Worm (Caenorhabditis elegans) whole organism, L4/young adult: ENCODE measurements around the gene tbc-6.

Experiments used
- W03F9.2 ChIP-seq: fragments of 150-350 bp; optimal IDR thresholded peaks from 2 replicates; lab custom pipeline; 2014; ENCODE audit warnings: missing biosample characterization, missing genetic modification characterization
- dao-5 ChIP-seq: sonication (generic microtip); optimal IDR thresholded peaks from 2 replicates; lab custom pipeline; 2016; ENCODE audit warnings: missing genotype, missing genetic modification characterization, moderate library complexity, missing compliant biosample characterization
- him-1 ChIP-seq: sonication (generic microtip); optimal IDR thresholded peaks from 2 replicates; lab custom pipeline; 2016; ENCODE audit warnings: missing genotype, missing genetic modification reagents, missing genetic modification characterization, missing compliant biosample characterization

Gene tbc-6

DNA sequence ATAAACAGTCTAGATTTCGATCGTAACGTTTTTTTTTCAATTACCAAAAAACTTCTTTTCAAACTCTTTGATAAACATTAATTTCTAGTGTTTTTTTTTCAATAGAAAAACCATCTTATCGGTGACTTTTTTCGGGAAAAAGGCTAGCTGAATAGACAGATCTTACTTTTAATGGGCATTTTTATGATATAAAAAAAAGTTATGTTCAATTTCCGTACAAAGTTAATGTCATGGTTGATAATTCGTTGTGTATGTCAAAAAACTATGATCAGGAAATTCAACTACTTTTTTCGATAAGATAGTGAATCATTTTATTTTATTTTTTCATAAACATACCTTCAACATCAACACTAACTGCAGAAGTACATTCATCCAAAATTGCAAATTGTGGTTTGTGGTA lies 36.6 kb downstream of the tbc-6 start:
- TF ChIP-seq him-1 (tag; lab: Kevin White, UChicago) (no peak), W03F9.2 (tag; lab: Kevin White, UChicago) (no peak), dao-5 (tag; lab: Kevin White, UChicago) (no peak)

DNA sequence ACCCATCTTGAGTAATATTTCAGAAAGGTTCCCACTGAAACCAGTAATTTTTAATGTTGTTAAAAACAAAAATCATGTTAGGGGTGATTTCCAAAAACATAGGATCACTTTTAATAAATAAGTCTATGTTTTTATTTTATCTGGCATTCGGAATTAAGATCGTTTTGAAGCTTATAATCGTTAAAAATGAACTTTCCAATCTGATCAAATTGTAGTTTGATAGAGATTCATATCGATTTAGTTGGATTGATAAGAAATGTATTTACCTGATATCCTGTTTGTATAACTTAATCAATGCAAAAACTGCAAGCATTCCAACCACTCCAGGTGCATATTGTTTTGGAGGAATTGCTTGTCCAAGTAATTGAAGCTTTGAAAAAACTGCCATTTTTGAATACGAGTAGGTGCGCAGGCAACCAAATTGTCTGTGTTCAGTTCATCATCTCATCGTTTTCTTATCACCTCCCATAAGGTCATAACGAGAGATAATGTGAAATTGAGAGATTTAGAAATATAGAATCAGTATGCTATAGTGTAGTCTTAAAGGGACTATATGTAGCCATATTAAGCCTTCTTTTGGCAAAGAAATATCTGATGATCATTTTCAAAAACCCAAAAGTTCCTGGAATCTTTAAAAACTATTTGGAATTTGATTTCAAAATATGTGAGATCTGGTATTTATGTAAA lies 39.5 kb downstream of the tbc-6 start, which contains the start of gene pmp-2:
Gene pmp-2, minus strand, starts transcription at position 487 of the 687 bp plus-strand sequence.
- TF ChIP-seq him-1 (tag; lab: Kevin White, UChicago) = no peak
- no peak for TF ChIP-seq dao-5 (tag; lab: Kevin White, UChicago)
- no peak for TF ChIP-seq W03F9.2 (tag; lab: Kevin White, UChicago)

ce11 chrII:6888211-6888610 lies 40.3 kb downstream of the tbc-6 start:
- TF ChIP-seq him-1 (tag; lab: Kevin White, UChicago) = peak; percentile 11
- no peak for TF ChIP-seq dao-5 (tag; lab: Kevin White, UChicago)
- TF ChIP-seq W03F9.2 (tag; lab: Kevin White, UChicago) = peak; percentile 37

DNA sequence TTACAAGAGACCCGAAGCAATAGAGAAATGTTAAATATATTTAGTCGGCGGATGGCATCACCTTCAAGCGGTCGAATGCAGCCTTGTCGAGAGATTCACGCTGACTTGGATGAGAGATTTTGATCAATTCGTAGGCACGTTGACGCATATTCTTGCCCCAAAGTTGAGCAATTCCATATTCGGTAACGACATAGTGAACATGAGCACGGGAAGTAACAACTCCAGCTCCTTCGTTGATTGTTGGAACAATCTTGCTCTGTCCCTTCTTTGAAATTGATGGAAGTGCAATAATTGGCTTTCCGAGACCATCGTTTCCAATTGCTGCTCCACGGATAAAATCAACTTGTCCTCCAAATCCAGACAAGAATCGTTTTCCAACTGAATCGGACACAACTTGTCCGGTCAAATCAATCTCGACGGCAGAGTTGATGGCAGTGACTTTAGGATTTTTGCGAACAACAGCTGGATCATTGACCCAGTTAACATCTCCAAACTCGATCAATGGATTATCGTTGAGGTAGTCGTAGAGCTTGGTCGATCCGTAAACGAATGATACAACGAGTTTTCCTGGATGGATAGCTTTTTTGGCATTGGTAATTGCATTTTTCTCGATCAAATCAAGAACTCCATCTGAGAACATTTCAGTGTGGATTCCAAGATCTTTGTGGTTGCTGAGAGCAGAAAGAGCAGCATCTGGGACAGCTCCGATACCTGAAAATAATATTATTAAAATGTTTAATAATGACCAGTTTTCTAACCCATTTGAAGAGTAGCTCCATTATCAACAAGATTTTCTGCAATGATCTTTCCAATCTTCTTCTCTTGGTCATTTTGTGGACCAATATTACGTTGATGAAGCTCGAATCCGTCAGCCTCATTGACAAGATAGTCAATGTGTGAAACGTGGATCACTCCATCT lies 41.0 kb downstream of the tbc-6 start:
- no peak for TF ChIP-seq dao-5 (tag; lab: Kevin White, UChicago)

DNA sequence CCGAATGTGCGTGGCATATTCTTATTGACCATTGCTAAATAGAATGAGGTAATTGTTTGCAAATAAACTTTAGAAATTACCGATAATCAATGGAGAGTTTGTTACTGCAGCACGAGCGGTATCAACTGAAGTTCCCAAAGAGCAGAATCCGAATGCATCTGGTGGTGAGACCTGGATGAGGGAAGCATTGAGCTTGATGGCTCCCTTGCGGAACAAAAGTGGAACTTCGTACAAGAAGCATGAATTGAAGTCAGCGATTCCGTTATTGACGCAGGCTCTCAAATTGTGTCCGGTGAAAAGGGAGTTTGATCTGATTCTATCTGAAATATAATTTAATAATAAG lies 41.6 kb downstream of the tbc-6 start:
- TF ChIP-seq W03F9.2 (tag; lab: Kevin White, UChicago) (no peak), him-1 (tag; lab: Kevin White, UChicago) (no peak), dao-5 (tag; lab: Kevin White, UChicago) (no peak)

ce11 chrII:6890095-6890494 lies 42.2 kb downstream of the tbc-6 start, which contains the start of gene acer-1:
Gene acer-1, minus strand, starts transcription at chrII:6890400.
- TF ChIP-seq him-1 (tag; lab: Kevin White, UChicago) = no peak
- no peak for TF ChIP-seq dao-5 (tag; lab: Kevin White, UChicago)
- TF ChIP-seq W03F9.2 (tag; lab: Kevin White, UChicago) = no peak

DNA sequence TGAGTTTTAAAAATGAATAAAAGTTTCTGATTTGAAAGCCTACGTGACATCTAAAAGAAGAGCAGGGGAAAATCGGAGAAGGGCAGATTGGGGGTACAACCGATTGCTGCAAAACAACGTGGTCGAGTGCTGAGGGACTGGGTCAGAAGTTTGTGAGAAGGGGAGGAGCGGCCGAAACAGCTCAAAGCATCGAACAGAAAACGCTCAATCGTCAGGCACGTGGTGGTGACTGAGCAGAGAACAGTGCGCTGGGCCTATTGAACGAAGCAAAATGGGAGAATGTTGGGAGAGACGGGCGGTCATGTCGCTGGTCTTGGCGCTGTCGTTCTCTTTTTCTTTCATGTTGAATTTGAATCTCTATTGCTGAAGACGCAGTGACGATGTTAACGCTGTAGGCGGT lies 43.3 kb downstream of the tbc-6 start:
- TF ChIP-seq dao-5 (tag; lab: Kevin White, UChicago) (no peak), him-1 (tag; lab: Kevin White, UChicago) (no peak)

- TF ChIP-seq W03F9.2 (tag; lab: Kevin White, UChicago) (no peak), dao-5 (tag; lab: Kevin White, UChicago) (no peak), him-1 (tag; lab: Kevin White, UChicago) (no peak)
Observed at ce11 chrII:6891838-6892237, 43.9 kb downstream of the tbc-6 start.

DNA sequence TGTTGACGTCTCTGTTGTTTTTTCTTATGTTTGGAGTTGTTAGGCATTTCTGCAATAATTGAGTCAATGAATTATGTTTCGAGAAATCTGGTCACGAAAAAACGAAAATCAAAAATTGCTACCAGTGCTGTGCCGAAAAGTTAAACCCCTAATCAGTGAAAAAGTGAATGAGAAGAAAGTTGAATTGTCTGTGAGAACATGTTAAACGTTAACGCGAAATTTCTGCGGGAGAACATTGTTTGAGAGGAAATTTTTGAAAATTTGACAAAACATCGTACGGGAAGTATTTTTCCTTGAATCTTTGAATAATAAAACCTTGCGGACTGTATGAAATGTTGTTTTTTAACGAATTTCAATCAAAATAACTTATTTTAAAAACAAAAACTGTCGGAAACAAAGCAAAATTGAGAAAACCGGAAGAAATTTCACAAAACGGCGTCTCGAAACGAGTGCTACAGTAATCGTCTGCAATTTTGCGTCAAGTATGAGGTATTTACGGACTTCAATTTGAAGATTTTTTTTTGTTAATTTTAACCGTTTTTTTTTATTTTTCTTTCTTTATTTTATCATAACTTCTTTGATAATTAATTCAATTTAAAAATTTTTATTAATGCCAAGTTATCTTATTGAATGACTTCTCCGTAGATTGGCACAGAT lies 45.8 kb downstream of the tbc-6 start, which contains the start of gene adal-1:
Gene adal-1, minus strand, starts transcription at position 51 of the 657 bp plus-strand sequence.
- no peak for TF ChIP-seq him-1 (tag; lab: Kevin White, UChicago)
- no peak for TF ChIP-seq W03F9.2 (tag; lab: Kevin White, UChicago)
- no peak for TF ChIP-seq dao-5 (tag; lab: Kevin White, UChicago)

ce11 chrII:6897507-6897906 lies 49.6 kb downstream of the tbc-6 start, which contains the start of gene C44B7.11:
Gene C44B7.11, minus strand, starts transcription at chrII:6897540.
- TF ChIP-seq W03F9.2 (tag; lab: Kevin White, UChicago) (no peak), dao-5 (tag; lab: Kevin White, UChicago) (no peak), him-1 (tag; lab: Kevin White, UChicago) (no peak)

- TF ChIP-seq him-1 (tag; lab: Kevin White, UChicago) (no peak), dao-5 (tag; lab: Kevin White, UChicago) (no peak), W03F9.2 (tag; lab: Kevin White, UChicago) (no peak)
Observed at ce11 chrII:6898017-6898779, 50.3 kb downstream of the tbc-6 start, which contains the start of gene hrpl-1. Gene hrpl-1, plus strand, starts transcription at chrII:6898729.

- TF ChIP-seq W03F9.2 (tag; lab: Kevin White, UChicago) (no peak), dao-5 (tag; lab: Kevin White, UChicago) (no peak), him-1 (tag; lab: Kevin White, UChicago) (no peak)
Observed at ce11 chrII:6900708-6901107, 52.8 kb downstream of the tbc-6 start.
